Worm (Caenorhabditis elegans): ENCODE results near the gene Y50E8A.12.

DNA sequence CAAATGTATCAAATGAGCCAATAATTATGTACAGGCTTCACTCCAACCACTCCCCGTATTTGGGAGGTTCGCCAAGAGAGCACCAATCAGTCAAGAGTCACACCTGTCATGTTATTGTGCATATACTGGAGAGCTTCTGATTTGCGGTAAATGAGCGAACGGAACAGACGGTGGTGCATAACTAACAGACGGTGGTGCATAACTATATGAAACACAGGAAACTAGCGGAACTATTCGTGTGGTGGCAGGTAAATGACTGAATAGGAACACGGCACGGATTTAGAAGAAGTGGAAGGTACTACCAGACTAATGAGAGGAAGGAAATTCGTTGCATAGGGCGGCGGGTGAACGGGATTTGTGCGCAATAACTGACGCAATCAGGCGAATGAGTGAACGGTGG is 9.0 kb upstream of the Y50E8A.12 start:
- TF ChIP-seq unc-62 (GFP tag; optimal IDR thresholded peaks at IDR 0.05 in 1 of 2) (no peak), unc-62 (tag; optimal IDR thresholded peaks at IDR 0.05) (no peak), jun-1 (tag; optimal IDR thresholded peaks at IDR 0.05) (no peak), gei-8 (GFP tag; optimal IDR thresholded peaks at IDR 0.05) (no peak), arid-1 (GFP tag; conservative IDR thresholded peaks at IDR 0.05) (no peak), nhr-111 (GFP tag; optimal IDR thresholded peaks at IDR 0.05) (no peak), lin-39 (tag; optimal IDR thresholded peaks at IDR 0.05) (no peak), F49E8.2 (tag; optimal IDR thresholded peaks at IDR 0.05; ENCODE audit: borderline replicate concordance) (no peak), egl-27 (tag; optimal IDR thresholded peaks at IDR 0.05) (no peak), ceh-28 (tag; optimal IDR thresholded peaks at IDR 0.05) (no peak)
